Worm (Caenorhabditis elegans) whole organism, young adult: ENCODE measurements around the gene F58D12.1.

Experiments
- B0336.3 ChIP-seq: fragments of 200-800 bp; sonication (Bioruptor generic); IDR thresholded peaks from 2 replicates; pipeline ENCODE4 v1.3.6; 2022; ENCODE audit warnings: missing genetic modification characterization, missing compliant biosample characterization
- C06A6.2 ChIP-seq: fragments of 200-800 bp; sonication (Bioruptor generic); conservative IDR thresholded peaks from 2 replicates; pipeline ENCODE4 v1.3.6; 2022; ENCODE audit warnings: missing genetic modification characterization, missing compliant biosample characterization
- C17E4.6 ChIP-seq: fragments of 200-800 bp; sonication (Bioruptor generic); IDR thresholded peaks from 2 replicates; pipeline ENCODE4 v1.3.6; 2022; ENCODE audit warnings: missing genetic modification reagents, missing genetic modification characterization, missing compliant biosample characterization
- D2030.7 ChIP-seq: fragments of 200-800 bp; sonication (Bioruptor generic); IDR thresholded peaks from 2 replicates; pipeline ENCODE4 v1.3.6; 2022; ENCODE audit warnings: missing genetic modification reagents, missing genetic modification characterization, missing compliant biosample characterization
- F10E7.11 ChIP-seq: sonication (generic microtip); optimal IDR thresholded peaks from 2 replicates; lab custom pipeline; 2017; ENCODE audit warnings: mild to moderate bottlenecking, missing genetic modification characterization, moderate library complexity, missing compliant biosample characterization
- F33H1.4 ChIP-seq: fragments of 200-800 bp; sonication (Bioruptor generic); IDR thresholded peaks from 2 replicates; pipeline ENCODE4 v1.3.6; 2022; ENCODE audit warnings: missing genetic modification reagents, missing genetic modification characterization, missing compliant biosample characterization
- F39B2.1 ChIP-seq: fragments of 200-800 bp; sonication (Bioruptor generic); IDR thresholded peaks from 2 replicates; pipeline ENCODE4 v1.3.6; 2022; ENCODE audit warnings: missing genetic modification reagents, missing genetic modification characterization, missing compliant biosample characterization
- F57C9.4 ChIP-seq: sonication (generic microtip); optimal IDR thresholded peaks from 2 replicates; lab custom pipeline; 2017; ENCODE audit warnings: mild to moderate bottlenecking, missing genetic modification characterization, missing compliant biosample characterization
- K11D2.4 ChIP-seq: fragments of 200-800 bp; sonication (Bioruptor generic); IDR thresholded peaks from 2 replicates; pipeline ENCODE4 v1.3.6; 2022; ENCODE audit warnings: missing genetic modification reagents, missing genetic modification characterization, missing compliant biosample characterization
- Y53G8AR.9 ChIP-seq: fragments of 200-800 bp; sonication (Bioruptor generic); conservative IDR thresholded peaks from 2 replicates; pipeline ENCODE4 v1.3.6; 2022; ENCODE audit warnings: missing genetic modification reagents, missing genetic modification characterization, missing compliant biosample characterization
- Y56A3A.18 ChIP-seq: fragments of 200-800 bp; sonication (Bioruptor generic); IDR thresholded peaks from 2 replicates; pipeline ENCODE4 v1.3.6; 2022; ENCODE audit warnings: missing genetic modification reagents, missing genetic modification characterization, missing compliant biosample characterization
- Y95B8A.8 ChIP-seq: fragments of 200-800 bp; sonication (Bioruptor generic); IDR thresholded peaks from 2 replicates; pipeline ENCODE4 v1.3.6; 2022; ENCODE audit warnings: missing genetic modification reagents, missing genetic modification characterization, missing compliant biosample characterization
- ama-1 ChIP-seq, 3 experiments: fragments of 150-350 bp in 1 of 3; sonication (generic microtip) in 2 of 3; optimal IDR thresholded peaks; 2 replicates each; lab custom pipeline; 2014 to 2018; ENCODE audit warnings: missing biosample characterization in 2 of 3, missing genetic modification characterization in 2 of 3, missing genetic modification reagents in 2 of 3
- aptf-2 ChIP-seq: fragments of 200-800 bp; sonication (Bioruptor generic); conservative IDR thresholded peaks from 2 replicates; pipeline ENCODE4 v1.3.6; 2022; ENCODE audit warnings: missing genetic modification reagents, missing genetic modification characterization, missing compliant biosample characterization
- aptf-3 ChIP-seq: fragments of 200-800 bp; sonication (Bioruptor generic); IDR thresholded peaks from 2 replicates; pipeline ENCODE4 v1.3.6; 2022; ENCODE audit warnings: missing genetic modification characterization, missing compliant biosample characterization
- atf-7 ChIP-seq: sonication (generic microtip); optimal IDR thresholded peaks from 2 replicates; lab custom pipeline; 2017; ENCODE audit warnings: mild to moderate bottlenecking, missing genetic modification characterization, missing compliant biosample characterization
- attf-3 ChIP-seq: fragments of 200-800 bp; sonication (Bioruptor generic); conservative IDR thresholded peaks from 2 replicates; pipeline ENCODE4 v1.3.6; 2022; ENCODE audit warnings: missing genetic modification reagents, missing genetic modification characterization, missing compliant biosample characterization
- attf-5 ChIP-seq: fragments of 200-800 bp; sonication (Bioruptor generic); optimal IDR thresholded peaks from 2 replicates; lab custom pipeline; 2018; ENCODE audit warnings: mild to moderate bottlenecking, missing genetic modification characterization, missing compliant biosample characterization
- attf-6 ChIP-seq: fragments of 200-800 bp; sonication (Bioruptor generic); IDR thresholded peaks from 2 replicates; pipeline ENCODE4 v1.3.6; 2022; ENCODE audit warnings: missing genetic modification reagents, missing genetic modification characterization, missing compliant biosample characterization
- cebp-1 ChIP-seq, 2 experiments: fragments of 200-800 bp in 1 of 2; sonication (Bioruptor generic) in 1 of 2; sonication (generic microtip) in 1 of 2; IDR thresholded peaks in 1 of 2; optimal IDR thresholded peaks in 1 of 2; 2 replicates each; pipeline versions ENCODE4 v1.3.6 to Lab custom; 2017 to 2022; ENCODE audit warnings: missing compliant biosample characterization in 2 of 2, missing genetic modification characterization in 2 of 2, mild to moderate bottlenecking in 1 of 2, missing genetic modification reagents in 1 of 2, moderate library complexity in 1 of 2
- ceh-79 ChIP-seq: sonication (generic microtip); optimal IDR thresholded peaks from 2 replicates; lab custom pipeline; 2017; ENCODE audit warnings: mild to moderate bottlenecking, missing genetic modification characterization, missing compliant biosample characterization
- ekl-4 ChIP-seq: fragments of 200-800 bp; sonication (Bioruptor generic); IDR thresholded peaks from 2 replicates; pipeline ENCODE4 v1.3.6; 2022; ENCODE audit warnings: missing genetic modification reagents, missing genetic modification characterization, missing compliant biosample characterization
- hlh-12 ChIP-seq: sonication (generic microtip); optimal IDR thresholded peaks from 2 replicates; lab custom pipeline; 2016; ENCODE audit warnings: missing genetic modification characterization, missing compliant biosample characterization
- hmg-1.2 ChIP-seq: fragments of 200-800 bp; sonication (Bioruptor generic); IDR thresholded peaks from 2 replicates; pipeline ENCODE4 v1.3.6; 2022; ENCODE audit warnings: missing genetic modification reagents, missing genetic modification characterization, missing compliant biosample characterization
- hmg-20 ChIP-seq: fragments of 200-800 bp; sonication (Bioruptor generic); IDR thresholded peaks from 2 replicates; pipeline ENCODE4 v1.3.6; 2022; ENCODE audit warnings: missing genetic modification reagents, missing genetic modification characterization, missing compliant biosample characterization
- hrde-1 ChIP-seq: sonication (generic microtip); optimal IDR thresholded peaks from 2 replicates; lab custom pipeline; 2016; ENCODE audit warnings: missing genetic modification characterization, mild to moderate bottlenecking, missing compliant biosample characterization, moderate library complexity, missing genotype, missing genetic modification reagents, borderline replicate concordance
- let-526 ChIP-seq: fragments of 200-800 bp; sonication (Bioruptor generic); IDR thresholded peaks from 2 replicates; pipeline ENCODE4 v1.3.6; 2022; ENCODE audit warnings: missing genetic modification reagents, missing genetic modification characterization, missing compliant biosample characterization
- lin-26 ChIP-seq: fragments of 200-800 bp; sonication (Bioruptor generic); IDR thresholded peaks from 2 replicates; pipeline ENCODE4 v1.3.6; 2022; ENCODE audit warnings: missing genetic modification reagents, missing genetic modification characterization, missing compliant biosample characterization
- lin-35 ChIP-seq, 3 experiments: fragments of 150-350 bp in 2 of 3; sonication (generic microtip) in 1 of 3; optimal IDR thresholded peaks; 2 replicates each; lab custom pipeline; 2014 to 2018; ENCODE audit warnings: missing biosample characterization in 3 of 3, missing genetic modification characterization in 3 of 3, missing genetic modification reagents in 3 of 3
- lin-54 ChIP-seq: fragments of 200-800 bp; sonication (Bioruptor generic); optimal IDR thresholded peaks from 2 replicates; lab custom pipeline; 2018; ENCODE audit warnings: mild to moderate bottlenecking, missing genetic modification characterization, missing compliant biosample characterization
- lsl-1 ChIP-seq: fragments of 200-800 bp; sonication (Bioruptor generic); optimal IDR thresholded peaks from 2 replicates; lab custom pipeline; 2018; ENCODE audit warnings: mild to moderate bottlenecking, missing genetic modification characterization, moderate library complexity, missing compliant biosample characterization
- madf-10 ChIP-seq: sonication (generic microtip); optimal IDR thresholded peaks from 2 replicates; lab custom pipeline; 2016; ENCODE audit warnings: mild to moderate bottlenecking, missing genetic modification characterization, missing compliant biosample characterization
- mcd-1 ChIP-seq: fragments of 200-800 bp; sonication (Bioruptor generic); IDR thresholded peaks from 2 replicates; pipeline ENCODE4 v1.3.6; 2022; ENCODE audit warnings: missing genetic modification reagents, missing genetic modification characterization, missing compliant biosample characterization
- nfya-1 ChIP-seq: sonication (generic microtip); optimal IDR thresholded peaks from 2 replicates; lab custom pipeline; 2017; ENCODE audit warnings: antibody characterized with exemption, missing compliant biosample characterization, missing genetic modification characterization, borderline replicate concordance; ENCODE audit not compliant: insufficient read depth
- nhr-120 ChIP-seq: fragments of 200-800 bp; sonication (Bioruptor generic); IDR thresholded peaks from 2 replicates; pipeline ENCODE4 v1.3.6; 2022; ENCODE audit warnings: missing genetic modification characterization, missing compliant biosample characterization
- snpc-1.1 ChIP-seq: sonication (generic microtip); optimal IDR thresholded peaks from 2 replicates; lab custom pipeline; 2017; ENCODE audit warnings: missing genetic modification characterization, mild to moderate bottlenecking, missing compliant biosample characterization, antibody characterized with exemption, moderate library complexity, missing genotype, missing genetic modification reagents; ENCODE audit not compliant: insufficient read depth
- snpc-1.3 ChIP-seq: sonication (generic microtip); optimal IDR thresholded peaks from 2 replicates; lab custom pipeline; 2017; ENCODE audit warnings: missing genetic modification characterization, mild to moderate bottlenecking, missing compliant biosample characterization, antibody characterized with exemption, moderate library complexity, missing genotype, missing genetic modification reagents; ENCODE audit not compliant: insufficient read depth
- snpc-3.4 ChIP-seq: sonication (generic microtip); optimal IDR thresholded peaks from 2 replicates; lab custom pipeline; 2017; ENCODE audit warnings: missing genetic modification characterization, mild to moderate bottlenecking, missing compliant biosample characterization, antibody characterized with exemption, moderate library complexity, missing genotype, missing genetic modification reagents
- snpc-4 ChIP-seq, 5 experiments: fragments of 150-350 bp in 1 of 5; sonication (generic microtip) in 4 of 5; optimal IDR thresholded peaks; 2 replicates each; lab custom pipeline; 2014 to 2018; ENCODE audit warnings: missing genetic modification characterization in 5 of 5, missing biosample characterization in 3 of 5, antibody characterized with exemption in 2 of 5, mild to moderate bottlenecking in 2 of 5, missing compliant biosample characterization in 2 of 5, missing genotype in 2 of 5, moderate library complexity in 2 of 5, missing genetic modification reagents in 1 of 5
- tlf-1 ChIP-seq: fragments of 200-800 bp; sonication (Bioruptor generic); optimal IDR thresholded peaks from 2 replicates; lab custom pipeline; 2018; ENCODE audit warnings: mild to moderate bottlenecking, missing genetic modification characterization, missing compliant biosample characterization
- unc-62 ChIP-seq: fragments of 150-350 bp; optimal IDR thresholded peaks from 2 replicates; lab custom pipeline; 2014; ENCODE audit warnings: missing biosample characterization, missing genetic modification reagents, missing genetic modification characterization
- ztf-18 ChIP-seq: sonication (generic microtip); optimal IDR thresholded peaks from 2 replicates; lab custom pipeline; 2016; ENCODE audit warnings: missing genotype, mild to moderate bottlenecking, missing genetic modification characterization, missing compliant biosample characterization
- ztf-26 ChIP-seq: sonication (generic microtip); optimal IDR thresholded peaks from 2 replicates; lab custom pipeline; 2017; ENCODE audit warnings: missing genetic modification characterization, missing compliant biosample characterization
- ztf-28 ChIP-seq: fragments of 200-800 bp; sonication (Bioruptor generic); IDR thresholded peaks from 2 replicates; pipeline ENCODE4 v1.3.6; 2022; ENCODE audit warnings: missing genetic modification reagents, missing genetic modification characterization, missing compliant biosample characterization

The F58D12.1 gene

ce11 chrV:14028256-14028743 is 21.1 kb upstream of the F58D12.1 start:
- TF ChIP-seq B0336.3, result peak; percentile 94
- peak; percentile 64 for TF ChIP-seq lsl-1 (GFP tag; lab: Kevin White, UChicago)
- TF ChIP-seq C06A6.2 (GFP tag; lab: Robert Waterston, UW), result 0 out of 2 replicates have a peak, but pooled peaks have one; percentile 20
- peak; percentile 92 for TF ChIP-seq ekl-4 (GFP tag; lab: Robert Waterston, UW)
- peak; percentile 67 for TF ChIP-seq madf-10 (tag; lab: Kevin White, UChicago)
- no peak for TF ChIP-seq F10E7.11 (tag; lab: Kevin White, UChicago)
- TF ChIP-seq attf-5 (GFP tag; lab: Kevin White, UChicago), result no peak
- peak; percentile 52; the same call in 1 of the 2 replicates for TF ChIP-seq K11D2.4 (GFP tag; lab: Robert Waterston, UW)
- TF ChIP-seq let-526, result 0 out of 2 replicates have a peak, but pooled peaks have one; percentile 5
- peak; percentile 26 for TF ChIP-seq atf-7 (tag; lab: Kevin White, UChicago)
- TF ChIP-seq Y53G8AR.9 (GFP tag; lab: Robert Waterston, UW), result peak; percentile 86
- TF ChIP-seq lin-35 (GFP tag; optimal IDR thresholded peaks at IDR 0.05; lab: Kevin White, UChicago), result peak in 1 of 3 experiments; percentile 50
- TF ChIP-seq F57C9.4, result no peak
- peak; percentile 84 for TF ChIP-seq ama-1 (optimal IDR thresholded peaks at IDR 0.05; lab: Kevin White, UChicago)
- TF ChIP-seq ama-1 (GFP tag; optimal IDR thresholded peaks at IDR 0.05; lab: Kevin White, UChicago), result no peak
- 0 out of 2 replicates have a peak, but pooled peaks have one; percentile 52 for TF ChIP-seq aptf-3
- peak; percentile 66 for TF ChIP-seq F33H1.4 (GFP tag; lab: Robert Waterston, UW)
- TF ChIP-seq ztf-26 (tag; lab: Kevin White, UChicago), result no peak
- peak; percentile 19 for TF ChIP-seq tlf-1 (GFP tag; lab: Kevin White, UChicago)
- TF ChIP-seq ztf-28, result peak; percentile 57; the same call in 1 of the 2 replicates
- peak; percentile 96 for TF ChIP-seq D2030.7
- TF ChIP-seq hmg-1.2, result peak; percentile 97
- TF ChIP-seq lin-54, result peak; percentile 61
- TF ChIP-seq snpc-3.4 (tag; lab: Kevin White, UChicago), result peak; percentile 83
- TF ChIP-seq nfya-1, result no peak
- peak; percentile 74; the same call in 1 of the 2 replicates for TF ChIP-seq aptf-2 (GFP tag; lab: Robert Waterston, UW)
- no peak for TF ChIP-seq ceh-79 (tag; lab: Kevin White, UChicago)
- TF ChIP-seq Y95B8A.8 (GFP tag; lab: Robert Waterston, UW), result 0 out of 2 replicates have a peak, but pooled peaks have one; percentile 26
- no peak for TF ChIP-seq unc-62 (GFP tag; lab: Kevin White, UChicago)
- peak; percentile 74 for TF ChIP-seq C17E4.6 (GFP tag; lab: Robert Waterston, UW)
- TF ChIP-seq mcd-1, result peak; percentile 86
- TF ChIP-seq snpc-4 (GFP tag; optimal IDR thresholded peaks at IDR 0.05; lab: Kevin White, UChicago), result peak; percentile 89
- TF ChIP-seq snpc-4 (tag; optimal IDR thresholded peaks at IDR 0.05; lab: Kevin White, UChicago), result peak; percentile 93 to 99 (median 96)
- peak; percentile 80 for TF ChIP-seq lin-26 (GFP tag; lab: Robert Waterston, UW)
- no peak for TF ChIP-seq hlh-12 (tag; lab: Kevin White, UChicago)
- peak; percentile 22 for TF ChIP-seq snpc-1.3 (tag; lab: Kevin White, UChicago)
- peak; percentile 92 for TF ChIP-seq snpc-1.1 (tag; lab: Kevin White, UChicago)
- peak; percentile 43; the same call in 1 of the 2 replicates for TF ChIP-seq hmg-20 (GFP tag; lab: Robert Waterston, UW)
- TF ChIP-seq nhr-120 (GFP tag; lab: Robert Waterston, UW), result no peak
- no peak; the same call in 1 of the 2 replicates for TF ChIP-seq F39B2.1 (GFP tag; lab: Robert Waterston, UW)
- peak; percentile 52 for TF ChIP-seq ztf-18 (tag; lab: Kevin White, UChicago)
- peak; percentile 94 for TF ChIP-seq attf-6 (GFP tag; lab: Robert Waterston, UW)
- peak; percentile 84 for TF ChIP-seq hrde-1 (tag; lab: Kevin White, UChicago)
- no peak for TF ChIP-seq attf-3 (GFP tag; lab: Robert Waterston, UW)
- TF ChIP-seq Y56A3A.18 (GFP tag; lab: Robert Waterston, UW), result 0 out of 2 replicates have a peak, but pooled peaks have one; percentile 78
- peak; percentile 43; the same call in 1 of the 2 replicates for TF ChIP-seq cebp-1 (GFP tag; IDR thresholded peaks at IDR 0.05; lab: Robert Waterston, UW)
- no peak for TF ChIP-seq cebp-1 (tag; optimal IDR thresholded peaks at IDR 0.05; lab: Kevin White, UChicago)
